3 fruit fly cellular contexts compared by ENCODE assay signal in the genomic region with DNA sequence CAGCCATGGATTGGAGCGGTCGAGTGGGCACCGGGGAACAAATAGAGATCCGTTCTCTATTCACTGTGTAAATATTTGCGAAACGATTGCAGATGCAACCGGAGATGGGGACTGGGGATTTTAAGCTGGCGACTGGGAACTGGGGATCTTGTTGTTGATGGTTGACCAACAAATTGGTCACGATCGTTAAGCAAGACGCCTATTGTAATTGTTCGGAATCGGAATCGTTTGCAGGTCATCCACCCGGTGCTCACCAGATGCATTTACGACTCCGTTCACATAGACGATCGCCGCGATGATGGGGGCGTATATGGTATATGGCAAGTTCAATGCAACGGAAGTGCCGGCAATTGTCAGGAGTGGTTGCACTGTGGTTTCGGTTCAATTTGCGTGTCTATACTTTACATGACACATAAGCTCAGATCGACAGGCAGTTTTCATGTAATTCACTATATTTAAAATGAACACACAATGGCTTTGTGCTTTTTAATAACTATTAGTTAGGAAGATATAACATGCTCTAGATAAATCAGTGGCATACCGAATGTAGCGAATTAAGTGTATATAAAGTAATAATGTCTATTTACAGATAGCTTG.
A peak's percentile ranks its signal among the peaks of the same experiment; 100 is the strongest.
TF ChIP-seq lines count a peak whose summit lies in the region.

No protein-coding gene starts in this region.

- TF ChIP-seq CTCF in whole organism, embryonic (GFP tag; optimal IDR thresholded peaks at IDR 0.05; lab: Kevin White, UChicago): no peak

TF ChIP-seq in whole organism, embryonic, 481 proteins besides CTCF, POLR2A, EP300 and RAD21 (continues in another document):
- TF ChIP-seq Side (GFP tag; optimal IDR thresholded peaks at IDR 0.05; lab: Kevin White, UChicago): no peak
- TF ChIP-seq CG12071 (GFP tag; optimal IDR thresholded peaks at IDR 0.05; lab: Kevin White, UChicago): no peak
- TF ChIP-seq CG2889 (GFP tag; IDR thresholded peaks at IDR 0.05; lab: Robert Waterston, UW): no peak
- TF ChIP-seq sens (GFP tag; lab: Kevin White, UChicago): peak; percentile 66
- TF ChIP-seq Dref (GFP tag; IDR thresholded peaks at IDR 0.05; lab: Robert Waterston, UW): no peak
- TF ChIP-seq lov (optimal IDR thresholded peaks at IDR 0.05; lab: Kevin White, UChicago): no peak
- TF ChIP-seq lov (GFP tag; IDR thresholded peaks at IDR 0.05; lab: Robert Waterston, UW): no peak
- TF ChIP-seq schlank (tag; optimal IDR thresholded peaks at IDR 0.05; lab: Kevin White, UChicago): no peak
- TF ChIP-seq kni (GFP tag; optimal IDR thresholded peaks at IDR 0.05; lab: Kevin White, UChicago): peak; percentile 21
- TF ChIP-seq Bdp1 (GFP tag; optimal IDR thresholded peaks at IDR 0.05; lab: Kevin White, UChicago): no peak
- TF ChIP-seq B-H1 (GFP tag; IDR thresholded peaks at IDR 0.05; lab: Robert Waterston, UW): no peak
- no peak for TF ChIP-seq slp2 (GFP tag; optimal IDR thresholded peaks at IDR 0.05; lab: Kevin White, UChicago)
- TF ChIP-seq CG12942 (GFP tag; optimal IDR thresholded peaks at IDR 0.05; lab: Kevin White, UChicago): no peak
- TF ChIP-seq CG3407 (GFP tag; optimal IDR thresholded peaks at IDR 0.05; lab: Kevin White, UChicago): peak; percentile 2
- peak; percentile 8 for TF ChIP-seq Med (GFP tag; lab: Kevin White, UChicago)
- no peak for TF ChIP-seq CG17361 (GFP tag; IDR thresholded peaks at IDR 0.05; lab: Robert Waterston, UW)
- TF ChIP-seq ro (GFP tag; IDR thresholded peaks at IDR 0.05; lab: Robert Waterston, UW): no peak
- no peak for TF ChIP-seq repo (GFP tag; optimal IDR thresholded peaks at IDR 0.05; lab: Kevin White, UChicago)
- no peak for TF ChIP-seq gcm2 (GFP tag; optimal IDR thresholded peaks at IDR 0.05; lab: Kevin White, UChicago)
- TF ChIP-seq CG15601 (tag; optimal IDR thresholded peaks at IDR 0.05; lab: Kevin White, UChicago): no peak
- no peak for TF ChIP-seq Myb (GFP tag; optimal IDR thresholded peaks at IDR 0.05; lab: Kevin White, UChicago)
- no peak for TF ChIP-seq Hr78 (GFP tag; optimal IDR thresholded peaks at IDR 0.05; lab: Kevin White, UChicago)
- TF ChIP-seq CG10366 (GFP tag; IDR thresholded peaks at IDR 0.05; lab: Robert Waterston, UW): no peak
- TF ChIP-seq Ets65A (GFP tag; lab: Kevin White, UChicago): no peak
- TF ChIP-seq CG2116 (GFP tag; optimal IDR thresholded peaks at IDR 0.05; lab: Kevin White, UChicago): no peak
- no peak for TF ChIP-seq CG3726 (GFP tag; IDR thresholded peaks at IDR 0.05; lab: Robert Waterston, UW)
- TF ChIP-seq row (GFP tag; IDR thresholded peaks at IDR 0.05; lab: Robert Waterston, UW): no peak
- TF ChIP-seq CG11695 (GFP tag; IDR thresholded peaks at IDR 0.05; lab: Robert Waterston, UW): no peak
- TF ChIP-seq zen (tag; optimal IDR thresholded peaks at IDR 0.05; lab: Kevin White, UChicago): no peak
- no peak for TF ChIP-seq CG9215 (GFP tag; IDR thresholded peaks at IDR 0.05; lab: Robert Waterston, UW)
- no peak for TF ChIP-seq sqz (GFP tag; optimal IDR thresholded peaks at IDR 0.05; lab: Kevin White, UChicago)

TF ChIP-seq in whole organism, prepupa, 60 proteins besides CTCF, POLR2A, EP300 and RAD21:
- TF ChIP-seq CG32006 (GFP tag; optimal IDR thresholded peaks at IDR 0.05; lab: Kevin White, UChicago) (peak; percentile 26), svp (GFP tag; lab: Kevin White, UChicago) (peak; percentile 59), fkh (GFP tag; optimal IDR thresholded peaks at IDR 0.05; lab: Kevin White, UChicago) (peak; percentile 23), Met (GFP tag; optimal IDR thresholded peaks at IDR 0.05; lab: Kevin White, UChicago) (no peak), Hr4 (GFP tag; optimal IDR thresholded peaks at IDR 0.05; lab: Kevin White, UChicago) (peak; percentile 43), CG4318 (GFP tag; optimal IDR thresholded peaks at IDR 0.05; lab: Kevin White, UChicago) (peak; percentile 21), CG15336 (GFP tag; IDR thresholded peaks at IDR 0.05; lab: Robert Waterston, UW) (peak; percentile 19; the same call in 1 of the 2 replicates), CG10669 (GFP tag; optimal IDR thresholded peaks at IDR 0.05; lab: Kevin White, UChicago) (no peak), Eip78C (GFP tag; lab: Kevin White, UChicago) (peak; percentile 65), Hr39 (GFP tag; optimal IDR thresholded peaks at IDR 0.05; lab: Kevin White, UChicago) (no peak), CG8119 (GFP tag; IDR thresholded peaks at IDR 0.05; lab: Robert Waterston, UW) (0 out of 3 replicates have a peak, but pooled peaks have one; percentile 23)

TF ChIP-seq in whole organism, pupa, 21 proteins besides CTCF, POLR2A, EP300 and RAD21:
- TF ChIP-seq Pif1B (GFP tag; optimal IDR thresholded peaks at IDR 0.05; lab: Kevin White, UChicago): no peak
- peak; percentile 71 for TF ChIP-seq EcR (GFP tag; optimal IDR thresholded peaks at IDR 0.05; lab: Kevin White, UChicago)
- TF ChIP-seq CG32121 (GFP tag; IDR thresholded peaks at IDR 0.05; lab: Robert Waterston, UW): no peak
- TF ChIP-seq Snoo (tag; optimal IDR thresholded peaks at IDR 0.05; lab: Kevin White, UChicago): no peak
- TF ChIP-seq fd96Ca (GFP tag; IDR thresholded peaks at IDR 0.05; lab: Robert Waterston, UW): 0 out of 3 replicates have a peak, but pooled peaks have one; percentile 1
- peak; percentile 0 for TF ChIP-seq CG8301 (tag; optimal IDR thresholded peaks at IDR 0.05; lab: Kevin White, UChicago)
